Worm (Caenorhabditis elegans): ENCODE measurements around the gene tars-1.

DNA sequence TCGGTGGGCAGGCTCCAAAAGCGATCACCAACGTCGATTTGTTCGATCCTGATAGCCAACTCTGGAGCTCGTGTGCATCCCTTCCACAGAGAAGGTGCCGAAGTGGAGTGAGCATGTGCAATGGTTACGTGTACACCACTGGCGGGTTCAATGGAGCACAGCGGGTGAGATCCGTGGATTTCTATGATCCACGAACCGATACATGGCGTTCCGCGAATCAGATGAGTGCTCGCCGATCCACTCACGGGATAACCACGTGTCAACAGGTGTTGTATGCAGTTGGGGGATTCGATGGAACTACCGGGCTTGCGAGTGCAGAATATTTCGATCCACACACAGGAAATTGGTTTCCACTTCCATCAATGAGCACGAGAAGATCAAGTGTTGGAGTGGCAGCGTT is 4.6 kb downstream of the tars-1 start:
- TF ChIP-seq nhr-11 (tag; optimal IDR thresholded peaks at IDR 0.05) = no peak
- no peak for TF ChIP-seq mab-9 (GFP tag; IDR thresholded peaks at IDR 0.05)
- TF ChIP-seq ztf-4 (tag; optimal IDR thresholded peaks at IDR 0.05) = no peak
